Fruit fly (Drosophila melanogaster): Measurements from ENCODE around the gene P5CS.

The P5CS gene

DNA sequence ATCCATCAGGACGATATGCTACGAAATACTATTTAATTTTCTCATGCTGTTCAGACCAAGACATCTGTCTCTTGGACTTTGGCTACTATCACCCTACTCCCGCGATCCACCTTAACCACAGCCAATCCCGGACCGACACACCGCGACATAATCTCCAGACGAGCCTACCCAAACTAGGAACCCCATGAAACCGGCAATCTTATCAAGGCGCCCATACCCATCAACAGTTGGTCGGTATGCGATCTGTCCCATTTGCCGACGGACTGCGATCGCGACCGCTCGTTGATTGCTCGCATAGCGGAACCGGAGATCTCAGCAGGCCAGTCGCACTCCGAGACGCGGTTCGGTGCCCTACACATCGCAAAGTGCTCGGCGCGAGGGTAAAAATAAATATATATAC, 37.3 kb upstream of the P5CS start, which contains the start of gene SLC22A (continued):
- TF ChIP-seq CG8290 (GFP tag; optimal IDR thresholded peaks at IDR 0.05) (no peak), CG8290 (tag; optimal IDR thresholded peaks at IDR 0.05) (peak in 1 of 2 experiments; percentile 2), CG13424 (tag; optimal IDR thresholded peaks at IDR 0.05) (no peak), grau (tag; optimal IDR thresholded peaks at IDR 0.05) (no peak), CG1603 (tag; optimal IDR thresholded peaks at IDR 0.05) (no peak), Deaf1 (tag; optimal IDR thresholded peaks at IDR 0.05) (peak; percentile 93), sob (GFP tag; IDR thresholded peaks at IDR 0.05) (no peak), CG10543 (GFP tag; optimal IDR thresholded peaks at IDR 0.05) (peak; percentile 63), Dip3 (GFP tag; optimal IDR thresholded peaks at IDR 0.05) (no peak), CG11696 (GFP tag; IDR thresholded peaks at IDR 0.05) (no peak), CG9727 (GFP tag; optimal IDR thresholded peaks at IDR 0.05) (no peak), CG18599 (GFP tag; optimal IDR thresholded peaks at IDR 0.05) (no peak), stc (GFP tag; IDR thresholded peaks at IDR 0.05) (no peak), Ptx1 (GFP tag; IDR thresholded peaks at IDR 0.05) (no peak), Hr39 (optimal IDR thresholded peaks at IDR 0.05) (no peak), sens (GFP tag) (peak; percentile 5), Pdp1 (GFP tag; optimal IDR thresholded peaks at IDR 0.05) (peak in 1 of 2 experiments; percentile 8), Scr (GFP tag; IDR thresholded peaks at IDR 0.05; ENCODE audit: partially characterized antibody) (no peak), Dll (GFP tag; IDR thresholded peaks at IDR 0.05; ENCODE audit: partially characterized antibody) (no peak), phol (tag; optimal IDR thresholded peaks at IDR 0.05) (no peak), CG2116 (GFP tag; optimal IDR thresholded peaks at IDR 0.05) (no peak), D19B (GFP tag; optimal IDR thresholded peaks at IDR 0.05) (no peak), pnt (GFP tag; optimal IDR thresholded peaks at IDR 0.05) (no peak), toy (GFP tag; IDR thresholded peaks at IDR 0.05) (no peak), grn (GFP tag; optimal IDR thresholded peaks at IDR 0.05) (peak; percentile 33), nom (GFP tag; optimal IDR thresholded peaks at IDR 0.05) (peak; percentile 78), fd102C (GFP tag; optimal IDR thresholded peaks at IDR 0.05) (no peak), maf-S (GFP tag; optimal IDR thresholded peaks at IDR 0.05) (no peak), lov (optimal IDR thresholded peaks at IDR 0.05) (no peak), lov (GFP tag; IDR thresholded peaks at IDR 0.05) (0 out of 3 replicates have a peak, but pooled peaks have one; percentile 19), CG3065 (GFP tag; optimal IDR thresholded peaks at IDR 0.05) (no peak), Meics (GFP tag; optimal IDR thresholded peaks at IDR 0.05) (peak; percentile 40), cad (GFP tag; optimal IDR thresholded peaks at IDR 0.05) (no peak), caup (GFP tag; optimal IDR thresholded peaks at IDR 0.05; ENCODE audit: severe bottlenecking) (peak; percentile 7), NK7.1 (GFP tag; optimal IDR thresholded peaks at IDR 0.05) (no peak), fu2 (GFP tag; optimal IDR thresholded peaks at IDR 0.05) (no peak), exex (tag; optimal IDR thresholded peaks at IDR 0.05) (peak; percentile 58), D (optimal IDR thresholded peaks at IDR 0.05) (no peak), D (GFP tag; optimal IDR thresholded peaks at IDR 0.05) (no peak), CG33213 (GFP tag; optimal IDR thresholded peaks at IDR 0.05) (no peak), Hey (tag; optimal IDR thresholded peaks at IDR 0.05) (peak; percentile 11), CG12391 (tag; optimal IDR thresholded peaks at IDR 0.05) (no peak), Side (GFP tag; optimal IDR thresholded peaks at IDR 0.05) (no peak), Doc3 (GFP tag; IDR thresholded peaks at IDR 0.05; ENCODE audit: partially characterized antibody) (no peak), cwo (GFP tag; optimal IDR thresholded peaks at IDR 0.05) (peak; percentile 46), CG6689 (GFP tag; IDR thresholded peaks at IDR 0.05) (no peak), lmd (GFP tag; IDR thresholded peaks at IDR 0.05) (no peak), CG4707 (GFP tag; optimal IDR thresholded peaks at IDR 0.05) (no peak), CG1792 (GFP tag; optimal IDR thresholded peaks at IDR 0.05) (no peak), CG18476 (GFP tag; optimal IDR thresholded peaks at IDR 0.05) (no peak), tx (GFP tag; optimal IDR thresholded peaks at IDR 0.05) (no peak), Dip2 (GFP tag; IDR thresholded peaks at IDR 0.05) (no peak)

All from whole organism, embryonic.